Worm (Caenorhabditis elegans) whole organism, L1 larva: Measurements from ENCODE around the gene hmit-1.2.

ENCODE experiments used
- C04F5.9 ChIP-seq: sonication (generic microtip); optimal IDR thresholded peaks from 2 replicates; lab custom pipeline; 2016; ENCODE audit warnings: missing genetic modification characterization, missing compliant biosample characterization
- C34B4.2 ChIP-seq: sonication (generic microtip); optimal IDR thresholded peaks from 2 replicates; lab custom pipeline; 2017; ENCODE audit warnings: mild to moderate bottlenecking, missing genetic modification characterization, missing compliant biosample characterization
- alr-1 ChIP-seq: fragments of 200-800 bp; sonication (Bioruptor generic); optimal IDR thresholded peaks from 2 replicates; lab custom pipeline; 2018; ENCODE audit warnings: borderline replicate concordance, mild to moderate bottlenecking, missing genetic modification characterization, missing compliant biosample characterization
- blmp-1 ChIP-seq: fragments of 150-350 bp; optimal IDR thresholded peaks from 2 replicates; lab custom pipeline; 2014; ENCODE audit warnings: missing biosample characterization, missing genetic modification characterization
- ceh-63 ChIP-seq: fragments of 200-800 bp; sonication (Bioruptor generic); optimal IDR thresholded peaks from 2 replicates; lab custom pipeline; 2018; ENCODE audit warnings: mild to moderate bottlenecking, missing genetic modification characterization, missing compliant biosample characterization
- ceh-8 ChIP-seq: fragments of 200-800 bp; sonication (Bioruptor generic); optimal IDR thresholded peaks from 2 replicates; lab custom pipeline; 2018; ENCODE audit warnings: mild to moderate bottlenecking, missing genetic modification characterization, moderate library complexity, missing compliant biosample characterization
- ceh-88 ChIP-seq: fragments of 200-800 bp; sonication (Bioruptor generic); IDR thresholded peaks from 2 replicates; pipeline ENCODE4 v1.3.6; 2022; ENCODE audit warnings: missing genetic modification characterization, missing compliant biosample characterization
- egl-27 ChIP-seq, 2 experiments: fragments of 150-350 bp in 1 of 2; sonication (generic microtip); optimal IDR thresholded peaks; 3 replicates each; lab custom pipeline; 2017 to 2018; ENCODE audit warnings: missing biosample characterization in 2 of 2, missing genetic modification characterization in 2 of 2, missing genetic modification reagents in 2 of 2
- elt-3 ChIP-seq, 6 experiments: fragments of 150-350 bp in 1 of 6; sonication (generic microtip); optimal IDR thresholded peaks; 2 replicates each; lab custom pipeline; 2017 to 2018; ENCODE audit warnings: missing biosample characterization in 6 of 6, missing genetic modification characterization in 6 of 6, inconsistent platforms in 1 of 6
- fkh-4 ChIP-seq: sonication (generic microtip); optimal IDR thresholded peaks from 2 replicates; lab custom pipeline; 2016; ENCODE audit warnings: missing compliant biosample characterization, missing genetic modification characterization, borderline replicate concordance
- fkh-8 ChIP-seq: sonication (generic microtip); optimal IDR thresholded peaks from 2 replicates; lab custom pipeline; 2016; ENCODE audit warnings: mild to moderate bottlenecking, missing genetic modification characterization, missing compliant biosample characterization
- hlh-17 ChIP-seq: fragments of 200-800 bp; sonication (Bioruptor generic); optimal IDR thresholded peaks from 2 replicates; lab custom pipeline; 2018; ENCODE audit warnings: missing genetic modification characterization, mild to moderate bottlenecking, missing compliant biosample characterization, moderate library complexity, borderline replicate concordance
- hpl-2 ChIP-seq: fragments of 150-350 bp; optimal IDR thresholded peaks from 2 replicates; lab custom pipeline; 2014; ENCODE audit warnings: missing biosample characterization, missing genetic modification reagents, missing genetic modification characterization
- irx-1 ChIP-seq: sonication (generic microtip); optimal IDR thresholded peaks from 2 replicates; lab custom pipeline; 2016; ENCODE audit warnings: missing genetic modification characterization, missing compliant biosample characterization
- jun-1 ChIP-seq: fragments of 150-350 bp; optimal IDR thresholded peaks from 2 replicates; lab custom pipeline; 2014; ENCODE audit warnings: missing biosample characterization, missing genetic modification reagents, missing genetic modification characterization
- lin-13 ChIP-seq: fragments of 150-350 bp; optimal IDR thresholded peaks from 2 replicates; lab custom pipeline; 2014; ENCODE audit warnings: missing biosample characterization, missing genetic modification reagents, missing genetic modification characterization
- lin-15B ChIP-seq: fragments of 150-350 bp; sonication (generic microtip); optimal IDR thresholded peaks from 3 replicates; lab custom pipeline; 2014; ENCODE audit warnings: missing biosample characterization, missing genetic modification characterization
- lin-39 ChIP-seq: fragments of 150-350 bp; optimal IDR thresholded peaks from 2 replicates; lab custom pipeline; 2014; ENCODE audit warnings: missing biosample characterization, missing genetic modification reagents, missing genetic modification characterization
- mab-9 ChIP-seq: fragments of 200-800 bp; sonication (Bioruptor generic); IDR thresholded peaks from 2 replicates; pipeline ENCODE4 v1.3.6; 2022; ENCODE audit warnings: missing genetic modification reagents, missing genetic modification characterization, missing compliant biosample characterization
- mdl-1 ChIP-seq, 2 experiments: fragments of 150-350 bp; optimal IDR thresholded peaks; 2 replicates each; lab custom pipeline; 2014 to 2017; ENCODE audit warnings: missing biosample characterization in 2 of 2, missing genetic modification characterization in 2 of 2, inconsistent platforms in 1 of 2
- mep-1 ChIP-seq: fragments of 150-350 bp; optimal IDR thresholded peaks from 2 replicates; lab custom pipeline; 2014; ENCODE audit warnings: missing biosample characterization, missing genetic modification characterization
- nhr-20 ChIP-seq: sonication (generic microtip); optimal IDR thresholded peaks from 2 replicates; lab custom pipeline; 2016; ENCODE audit warnings: mild to moderate bottlenecking, missing genetic modification characterization, missing compliant biosample characterization
- nhr-28 ChIP-seq: fragments of 150-350 bp; optimal IDR thresholded peaks from 2 replicates; lab custom pipeline; 2014; ENCODE audit warnings: missing biosample characterization, missing genetic modification characterization
- nhr-47 ChIP-seq: sonication (generic microtip); optimal IDR thresholded peaks from 2 replicates; lab custom pipeline; 2016; ENCODE audit warnings: mild to moderate bottlenecking, missing genetic modification characterization, moderate library complexity, missing compliant biosample characterization
- nhr-76 ChIP-seq: sonication (generic microtip); optimal IDR thresholded peaks from 2 replicates; lab custom pipeline; 2017; ENCODE audit warnings: missing biosample characterization, missing genetic modification characterization
- nhr-90 ChIP-seq: sonication (generic microtip); optimal IDR thresholded peaks from 2 replicates; lab custom pipeline; 2016; ENCODE audit warnings: mild to moderate bottlenecking, missing genetic modification characterization, missing compliant biosample characterization; ENCODE audit not compliant: poor library complexity
- skn-1 ChIP-seq: fragments of 150-350 bp; optimal IDR thresholded peaks from 2 replicates; lab custom pipeline; 2014; ENCODE audit warnings: missing biosample characterization, missing genetic modification characterization
- sup-37 ChIP-seq: fragments of 200-800 bp; sonication (Bioruptor generic); optimal IDR thresholded peaks from 2 replicates; lab custom pipeline; 2018; ENCODE audit warnings: mild to moderate bottlenecking, missing genetic modification characterization, missing compliant biosample characterization
- swsn-7 ChIP-seq: sonication (generic microtip); optimal IDR thresholded peaks from 2 replicates; lab custom pipeline; 2016; ENCODE audit warnings: missing genetic modification characterization, missing compliant biosample characterization
- tbx-2 ChIP-seq: sonication (generic microtip); optimal IDR thresholded peaks from 2 replicates; lab custom pipeline; 2016; ENCODE audit warnings: missing genetic modification characterization, missing compliant biosample characterization
- tlp-1 ChIP-seq: fragments of 150-350 bp; optimal IDR thresholded peaks from 2 replicates; lab custom pipeline; 2014; ENCODE audit warnings: missing biosample characterization, missing genetic modification characterization
- unc-130 ChIP-seq: fragments of 150-350 bp; optimal IDR thresholded peaks from 2 replicates; lab custom pipeline; 2017; ENCODE audit warnings: missing biosample characterization, missing genetic modification characterization, inconsistent platforms
- unc-62 ChIP-seq: fragments of 150-350 bp; optimal IDR thresholded peaks from 2 replicates; lab custom pipeline; 2014; ENCODE audit warnings: missing biosample characterization, missing genetic modification reagents, missing genetic modification characterization
- vab-15 ChIP-seq: sonication (generic microtip); optimal IDR thresholded peaks from 2 replicates; lab custom pipeline; 2017; ENCODE audit warnings: missing genotype, mild to moderate bottlenecking, missing genetic modification characterization, missing compliant biosample characterization
- xbp-1 ChIP-seq: sonication (generic microtip); optimal IDR thresholded peaks from 2 replicates; lab custom pipeline; 2016; ENCODE audit warnings: missing genetic modification characterization, missing compliant biosample characterization
- zag-1 ChIP-seq: fragments of 150-350 bp; optimal IDR thresholded peaks from 2 replicates; lab custom pipeline; 2014; ENCODE audit warnings: missing biosample characterization, missing genetic modification characterization
- zip-4 ChIP-seq: fragments of 200-800 bp; sonication (Bioruptor generic); optimal IDR thresholded peaks from 2 replicates; lab custom pipeline; 2018; ENCODE audit warnings: mild to moderate bottlenecking, missing genetic modification characterization, moderate library complexity, missing compliant biosample characterization
- ztf-11 ChIP-seq, 2 experiments: sonication (generic microtip); optimal IDR thresholded peaks; 2 replicates each; lab custom pipeline; 2016 to 2017; ENCODE audit warnings: missing genetic modification characterization in 2 of 2, missing biosample characterization in 1 of 2, missing compliant biosample characterization in 1 of 2

Gene hmit-1.2

ce11 chrV:18524460-18524859, at the start of gene hmit-1.2:
Gene hmit-1.2, plus strand, starts transcription at chrV:18524760.
- TF ChIP-seq alr-1 (tag; lab: Kevin White, UChicago) (no peak), blmp-1 (tag; lab: Kevin White, UChicago) (no peak), fkh-4 (tag; lab: Kevin White, UChicago) (no peak), fkh-8 (tag; lab: Kevin White, UChicago) (no peak), hlh-17 (GFP tag; lab: Kevin White, UChicago) (no peak), zag-1 (no peak)

ce11 chrV:18476090-18476489, 48.5 kb upstream of the hmit-1.2 start, which contains the start of gene srh-179:
Gene srh-179, plus strand, starts transcription at chrV:18476390.
- TF ChIP-seq lin-15B (tag; lab: Kevin White, UChicago) (no peak), nhr-76 (tag; lab: Kevin White, UChicago) (no peak), unc-62 (GFP tag; lab: Kevin White, UChicago) (no peak), elt-3 (tag; optimal IDR thresholded peaks at IDR 0.05; lab: Kevin White, UChicago) (no peak), unc-130 (tag; lab: Kevin White, UChicago) (no peak), C34B4.2 (tag; lab: Kevin White, UChicago) (no peak), vab-15 (no peak), ceh-8 (GFP tag; lab: Kevin White, UChicago) (no peak), nhr-90 (no peak), jun-1 (tag; lab: Kevin White, UChicago) (no peak), swsn-7 (tag; lab: Kevin White, UChicago) (no peak), ceh-63 (GFP tag; lab: Kevin White, UChicago) (no peak), C04F5.9 (tag; lab: Kevin White, UChicago) (no peak), ztf-11 (tag; optimal IDR thresholded peaks at IDR 0.05; lab: Kevin White, UChicago) (no peak), egl-27 (tag; optimal IDR thresholded peaks at IDR 0.05; lab: Kevin White, UChicago) (no peak), tbx-2 (tag; lab: Kevin White, UChicago) (no peak), irx-1 (tag; lab: Kevin White, UChicago) (no peak)

ce11 chrV:18480231-18480630, 44.3 kb upstream of the hmit-1.2 start, which contains the start of gene srh-178:
Gene srh-178, minus strand, starts transcription at chrV:18480331.
- TF ChIP-seq nhr-20 (tag; lab: Kevin White, UChicago): no peak
- TF ChIP-seq hpl-2 (GFP tag; lab: Kevin White, UChicago): no peak
- no peak for TF ChIP-seq lin-39 (tag; lab: Kevin White, UChicago)
- no peak for TF ChIP-seq nhr-47
- no peak for TF ChIP-seq sup-37 (GFP tag; lab: Kevin White, UChicago)
- TF ChIP-seq C04F5.9 (tag; lab: Kevin White, UChicago): no peak
- no peak for TF ChIP-seq skn-1
- TF ChIP-seq mdl-1 (tag; optimal IDR thresholded peaks at IDR 0.05; lab: Kevin White, UChicago): no peak
- no peak for TF ChIP-seq ceh-88 (GFP tag; lab: Robert Waterston, UW)
- no peak for TF ChIP-seq mab-9 (GFP tag; lab: Robert Waterston, UW)
- TF ChIP-seq tbx-2 (tag; lab: Kevin White, UChicago): no peak
- TF ChIP-seq zip-4 (GFP tag; lab: Kevin White, UChicago): no peak
- no peak for TF ChIP-seq alr-1 (tag; lab: Kevin White, UChicago)
- no peak for TF ChIP-seq xbp-1
- TF ChIP-seq mep-1 (tag; lab: Kevin White, UChicago): no peak
- no peak for TF ChIP-seq nhr-28 (tag; lab: Kevin White, UChicago)
- no peak for TF ChIP-seq tlp-1 (tag; lab: Kevin White, UChicago)
- TF ChIP-seq lin-13 (GFP tag; lab: Kevin White, UChicago): no peak
